Fruit fly (Drosophila melanogaster): ENCODE measurements around the gene noc.
A peak's percentile ranks its signal among the peaks of the same experiment; 100 is the strongest.

The noc gene

dm6 chr2L:14515222-14516044, 24.8 kb downstream of the noc start (continued):
- TF ChIP-seq CG10267 (tag; optimal IDR thresholded peaks at IDR 0.05) (peak; percentile 62), sim (GFP tag; IDR thresholded peaks at IDR 0.05) (peak; percentile 24; the same call in 1 of the 2 replicates), CkIIα-i1 (GFP tag; IDR thresholded peaks at IDR 0.05) (no peak), CG31388 (GFP tag; optimal IDR thresholded peaks at IDR 0.05) (peak; percentile 20), CG1602 (GFP tag; optimal IDR thresholded peaks at IDR 0.05) (peak; percentile 57), Aef1 (GFP tag; IDR thresholded peaks at IDR 0.05) (peak; percentile 58; the same call in 2 of the 3 replicates), ttk (GFP tag; IDR thresholded peaks at IDR 0.05) (peak; percentile 25; the same call in 1 of the 2 replicates), ara (GFP tag; IDR thresholded peaks at IDR 0.05) (peak; percentile 6; the same call in 1 of the 2 replicates)

- TF ChIP-seq mam (GFP tag; optimal IDR thresholded peaks at IDR 0.05) (no peak), lab (GFP tag; optimal IDR thresholded peaks at IDR 0.05) (no peak), sr (GFP tag; IDR thresholded peaks at IDR 0.05) (peak; percentile 67; the same call in 1 of the 3 replicates), CG11085 (GFP tag; IDR thresholded peaks at IDR 0.05) (no peak), CG1024 (GFP tag; IDR thresholded peaks at IDR 0.05) (no peak), Kr (GFP tag; optimal IDR thresholded peaks at IDR 0.05) (no peak)
Observed at dm6 chr2L:14516360-14516759, 25.7 kb downstream of the noc start.

DNA sequence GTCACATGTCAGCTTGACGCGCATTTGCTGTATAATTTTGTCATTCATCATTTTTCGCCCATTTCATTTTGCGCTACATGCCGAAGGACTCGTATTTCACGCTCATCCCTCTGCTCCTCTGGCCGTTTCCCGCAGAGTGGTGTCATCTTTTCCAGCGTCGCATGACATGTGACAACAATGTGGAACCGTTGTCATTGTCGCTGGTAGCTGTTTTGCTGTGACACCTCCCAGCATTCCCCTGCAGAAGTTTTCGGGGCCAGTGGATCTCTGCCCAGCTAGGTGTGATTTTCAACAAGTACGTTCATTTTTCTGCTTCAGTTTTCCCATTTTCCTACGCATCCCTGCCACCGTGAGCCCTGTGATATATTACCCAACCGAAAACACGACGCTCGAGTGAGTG, 26.7 kb downstream of the noc start:
- TF ChIP-seq Kr (GFP tag; optimal IDR thresholded peaks at IDR 0.05) (peak; percentile 66), pita (GFP tag; optimal IDR thresholded peaks at IDR 0.05) (no peak), ken (GFP tag; IDR thresholded peaks at IDR 0.05) (0 out of 3 replicates have a peak, but pooled peaks have one; percentile 30), CG15514 (GFP tag; optimal IDR thresholded peaks at IDR 0.05) (no peak), crp (GFP tag; optimal IDR thresholded peaks at IDR 0.05) (no peak), pum (GFP tag; optimal IDR thresholded peaks at IDR 0.05) (no peak), hth (optimal IDR thresholded peaks at IDR 0.05) (peak; percentile 56), D (optimal IDR thresholded peaks at IDR 0.05) (peak; percentile 52), D (GFP tag; optimal IDR thresholded peaks at IDR 0.05) (no peak), CG12391 (tag; optimal IDR thresholded peaks at IDR 0.05) (no peak), ranshi (GFP tag; IDR thresholded peaks at IDR 0.05) (no peak), twi (tag; optimal IDR thresholded peaks at IDR 0.05) (peak; percentile 98), CG10209 (GFP tag; optimal IDR thresholded peaks at IDR 0.05) (peak; percentile 9), row (GFP tag; IDR thresholded peaks at IDR 0.05) (no peak), CG1602 (GFP tag; optimal IDR thresholded peaks at IDR 0.05) (no peak), CG18619 (GFP tag; optimal IDR thresholded peaks at IDR 0.05) (no peak), psq (GFP tag; optimal IDR thresholded peaks at IDR 0.05) (no peak), CG17829 (tag; optimal IDR thresholded peaks at IDR 0.05) (no peak), Nf-YA (GFP tag; IDR thresholded peaks at IDR 0.05) (no peak), NC2β (GFP tag; optimal IDR thresholded peaks at IDR 0.05) (no peak), H15 (GFP tag; IDR thresholded peaks at IDR 0.05) (no peak), Gsc (GFP tag; IDR thresholded peaks at IDR 0.05) (no peak), B-H1 (GFP tag; IDR thresholded peaks at IDR 0.05) (no peak), CG1024 (GFP tag; IDR thresholded peaks at IDR 0.05) (no peak), Pdp1 (GFP tag; optimal IDR thresholded peaks at IDR 0.05) (peak in 1 of 2 experiments; percentile 29), TFAM (GFP tag; optimal IDR thresholded peaks at IDR 0.05) (no peak), Doc2 (GFP tag; IDR thresholded peaks at IDR 0.05) (no peak), Six4 (GFP tag; optimal IDR thresholded peaks at IDR 0.05) (peak; percentile 11), dmrt11E (tag; optimal IDR thresholded peaks at IDR 0.05) (no peak), CG11695 (GFP tag; IDR thresholded peaks at IDR 0.05) (0 out of 3 replicates have a peak, but pooled peaks have one; percentile 7), CG9932 (GFP tag; IDR thresholded peaks at IDR 0.05) (0 out of 2 replicates have a peak, but pooled peaks have one; percentile 10), da (GFP tag; optimal IDR thresholded peaks at IDR 0.05) (peak; percentile 3), dmrt99B (tag; optimal IDR thresholded peaks at IDR 0.05) (no peak), lab (GFP tag; optimal IDR thresholded peaks at IDR 0.05) (peak; percentile 47), Awh (GFP tag; IDR thresholded peaks at IDR 0.05) (no peak), nerfin-1 (tag; optimal IDR thresholded peaks at IDR 0.05) (peak; percentile 58)

All from whole organism, embryonic.